Worm (Caenorhabditis elegans): Measurements from ENCODE around the gene Y51B9A.14.

DNA sequence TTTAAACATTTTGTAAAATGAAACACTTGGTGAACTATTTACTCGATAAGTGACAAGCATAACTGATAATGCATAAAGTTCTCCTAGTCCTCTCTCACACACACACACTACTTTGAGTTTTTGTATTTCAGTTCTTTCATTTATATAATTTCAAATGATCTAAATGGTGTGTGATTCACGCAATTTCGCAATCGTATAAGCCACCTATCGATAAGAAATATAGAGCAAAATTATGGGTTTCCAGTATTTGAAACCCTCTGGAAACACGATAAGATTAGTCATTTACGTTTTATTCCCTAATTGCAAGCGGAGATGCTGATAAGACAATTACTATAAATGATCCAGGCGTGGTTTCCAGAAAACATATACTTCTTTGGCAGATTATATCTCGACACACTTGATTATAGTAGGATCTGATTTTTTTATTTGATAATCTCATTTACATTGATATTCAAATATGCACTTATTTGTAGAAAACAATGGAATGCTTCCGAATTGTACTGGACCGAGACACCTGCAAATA, 13.9 kb upstream of the Y51B9A.14 start, which contains the start of gene arrd-3:
- TF ChIP-seq tra-4 (tag; optimal IDR thresholded peaks at IDR 0.05) = no peak
- TF ChIP-seq flt-1 (GFP tag; IDR thresholded peaks at IDR 0.05) = no peak
- no peak for TF ChIP-seq hmbx-1 (tag; optimal IDR thresholded peaks at IDR 0.05)
